Worm (Caenorhabditis elegans): ENCODE results near the gene del-5.

DNA sequence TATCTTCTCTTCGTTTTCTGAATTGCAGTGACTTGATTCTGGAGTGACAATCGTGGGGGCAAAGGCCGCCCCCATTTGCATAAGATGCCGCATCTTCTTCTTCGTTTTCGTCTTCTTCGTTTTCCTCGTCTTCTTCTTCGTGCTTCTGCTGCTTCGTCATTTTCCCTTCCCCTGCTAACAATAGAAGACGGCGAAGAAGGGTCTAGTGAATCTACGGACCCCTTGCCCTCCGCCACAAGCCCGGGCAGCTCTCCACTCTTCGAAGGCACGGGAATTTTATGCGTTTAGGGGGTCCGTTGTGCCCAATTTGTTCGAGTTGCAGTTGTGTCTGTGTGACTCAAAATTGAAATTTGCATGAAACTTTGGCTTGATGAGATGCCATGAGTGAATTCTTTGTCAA is 23.9 kb upstream of the del-5 start:
- TF ChIP-seq ceh-82 (tag; optimal IDR thresholded peaks at IDR 0.05): no peak
- TF ChIP-seq snpc-1.2 (GFP tag; IDR thresholded peaks at IDR 0.05): no peak
- TF ChIP-seq cey-2 (tag; optimal IDR thresholded peaks at IDR 0.05; ENCODE audit: borderline replicate concordance, insufficient read depth): no peak
- no peak for TF ChIP-seq jun-1 (tag; optimal IDR thresholded peaks at IDR 0.05)
- TF ChIP-seq lin-13 (GFP tag; optimal IDR thresholded peaks at IDR 0.05): no peak
- TF ChIP-seq R02D3.7 (tag; optimal IDR thresholded peaks at IDR 0.05): no peak
- TF ChIP-seq fkh-10 (GFP tag; optimal IDR thresholded peaks at IDR 0.05): no peak
- no peak for TF ChIP-seq nhr-10 (tag; optimal IDR thresholded peaks at IDR 0.05)
- no peak for TF ChIP-seq mdl-1 (tag; optimal IDR thresholded peaks at IDR 0.05)
- no peak for TF ChIP-seq F26F4.8 (GFP tag; conservative IDR thresholded peaks at IDR 0.05)
- no peak for TF ChIP-seq Y75B8A.6 (GFP tag; IDR thresholded peaks at IDR 0.05)
- TF ChIP-seq unc-62 (GFP tag; optimal IDR thresholded peaks at IDR 0.05 in 1 of 2): peak in 1 of 2 experiments; percentile 22
- TF ChIP-seq unc-62 (tag; optimal IDR thresholded peaks at IDR 0.05): no peak
- TF ChIP-seq vab-7 (GFP tag; IDR thresholded peaks at IDR 0.05): no peak

All from whole organism, L4 larva.